Fruit fly (Drosophila melanogaster): Measurements from ENCODE around the gene kin17.

The kin17 gene

DNA sequence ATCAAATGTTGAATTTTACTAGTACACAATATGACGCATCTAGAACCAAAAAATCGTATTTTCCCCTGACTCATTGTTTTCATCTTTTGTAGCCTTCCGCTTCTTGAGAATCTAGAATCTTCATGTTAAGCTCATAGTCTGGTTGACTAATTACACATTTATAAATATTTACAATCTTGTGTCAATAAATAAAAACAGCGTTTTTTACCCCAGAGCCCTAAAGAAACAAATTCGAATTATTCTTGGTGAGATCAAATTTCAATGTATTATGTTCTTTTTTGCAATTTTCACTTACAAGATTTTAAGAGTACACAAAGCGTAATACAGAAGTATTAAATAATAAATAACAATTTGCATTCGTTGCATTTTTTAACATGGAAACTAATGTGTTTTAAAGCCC lies 39.4 kb downstream of the kin17 start:
- TF ChIP-seq Myc (optimal IDR thresholded peaks at IDR 0.05) (no peak), ttk (optimal IDR thresholded peaks at IDR 0.05) (no peak), h (optimal IDR thresholded peaks at IDR 0.05) (no peak), insv (optimal IDR thresholded peaks at IDR 0.05) (no peak), psq (optimal IDR thresholded peaks at IDR 0.05) (no peak), Sin3A (optimal IDR thresholded peaks at IDR 0.05) (no peak)

DNA sequence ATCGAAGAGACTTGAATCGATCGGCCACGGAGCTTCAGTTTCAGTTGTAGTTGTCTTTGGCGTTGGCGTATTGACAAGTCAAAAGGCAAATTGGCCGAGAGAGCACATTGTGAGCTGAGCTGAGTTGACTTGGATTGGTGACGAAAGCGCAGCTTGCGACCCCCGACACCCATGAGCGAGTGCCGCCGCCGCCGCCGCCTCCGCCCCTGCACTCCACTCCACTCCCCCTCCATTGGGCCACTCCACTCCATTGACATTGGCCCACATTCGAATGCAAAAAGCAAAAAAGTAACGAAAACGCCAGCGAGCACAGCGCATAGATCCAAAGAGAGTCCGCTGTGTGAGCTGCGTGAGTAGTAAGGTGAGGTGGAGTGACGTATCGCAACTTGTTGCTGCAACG lies 41.2 kb downstream of the kin17 start:
- no peak for TF ChIP-seq Sin3A (optimal IDR thresholded peaks at IDR 0.05)
- no peak for TF ChIP-seq h (optimal IDR thresholded peaks at IDR 0.05)
- TF ChIP-seq psq (optimal IDR thresholded peaks at IDR 0.05), result no peak
- no peak for TF ChIP-seq ttk (optimal IDR thresholded peaks at IDR 0.05)
- no peak for TF ChIP-seq Myc (optimal IDR thresholded peaks at IDR 0.05)
- TF ChIP-seq insv (optimal IDR thresholded peaks at IDR 0.05), result no peak

DNA sequence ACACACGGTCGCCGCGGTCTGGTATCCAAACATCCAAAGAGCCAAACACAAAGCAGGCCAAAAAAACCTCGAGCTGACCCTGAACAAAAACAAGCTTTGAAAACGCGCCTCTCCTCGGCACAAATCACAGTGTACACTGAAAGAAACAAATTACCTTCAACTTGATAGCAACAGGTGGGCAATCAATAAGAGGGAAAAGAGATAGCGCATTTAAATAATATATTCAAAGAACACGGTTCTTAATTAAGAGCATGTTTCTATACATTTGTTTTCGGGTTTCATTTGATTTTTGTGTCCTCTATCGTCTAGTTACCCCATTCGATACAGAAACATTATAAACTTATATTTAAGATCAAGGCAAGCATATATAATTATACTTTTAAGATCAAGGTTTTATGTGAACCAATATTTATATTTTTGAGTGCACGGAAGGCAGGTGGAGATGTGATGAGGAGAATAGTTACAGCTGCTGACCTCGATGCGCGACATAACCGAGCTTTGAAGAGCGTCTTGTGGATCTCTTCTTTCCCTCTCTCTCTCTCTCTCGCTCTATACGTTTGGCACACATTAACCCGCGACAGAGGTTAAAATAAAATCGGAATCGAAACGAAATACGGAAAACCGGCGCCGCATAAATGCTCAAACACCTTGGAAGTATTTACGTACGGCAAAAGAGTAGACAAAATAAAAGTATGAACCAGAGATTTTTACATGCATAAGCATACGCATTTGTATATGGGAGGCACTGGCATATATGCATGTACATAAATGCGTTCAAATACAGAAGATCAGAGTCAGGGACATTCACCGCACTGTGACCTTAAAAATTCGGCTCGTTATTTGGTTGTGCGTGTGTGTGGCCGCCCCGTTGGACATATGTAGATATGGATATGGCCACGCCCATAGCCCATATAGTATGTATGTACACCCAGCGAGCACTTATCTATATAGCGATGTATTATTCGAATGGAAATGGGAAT lies 41.9 kb downstream of the kin17 start:
- TF ChIP-seq ttk (optimal IDR thresholded peaks at IDR 0.05) (no peak), psq (optimal IDR thresholded peaks at IDR 0.05) (no peak), insv (optimal IDR thresholded peaks at IDR 0.05) (no peak), h (optimal IDR thresholded peaks at IDR 0.05) (no peak), Myc (optimal IDR thresholded peaks at IDR 0.05) (no peak), Sin3A (optimal IDR thresholded peaks at IDR 0.05) (no peak)

DNA sequence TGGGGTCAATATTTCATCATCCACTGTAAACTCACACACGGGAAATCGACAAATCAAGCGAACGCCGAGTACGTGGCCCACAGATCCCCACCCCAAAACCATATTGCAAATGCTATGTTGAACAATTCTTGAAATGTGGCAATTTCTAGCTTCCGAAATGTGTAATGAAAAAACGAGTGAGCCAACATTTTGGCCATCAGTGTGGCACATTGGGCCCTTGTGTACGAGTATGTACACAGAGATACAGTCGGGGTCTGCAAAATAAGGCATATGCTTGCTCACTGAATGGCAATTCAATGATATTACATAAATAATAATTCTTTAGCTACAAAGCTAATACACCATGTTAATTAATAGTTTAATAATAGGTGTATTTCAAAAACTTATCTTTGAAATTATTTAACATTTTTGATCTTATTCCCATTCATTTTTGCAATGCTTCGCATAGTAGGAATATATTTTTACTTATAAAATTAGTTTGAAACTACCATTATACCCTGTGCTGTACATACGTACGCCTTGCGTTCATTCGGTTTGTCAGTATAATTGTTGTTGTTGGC lies 43.0 kb downstream of the kin17 start:
- no peak for TF ChIP-seq Sin3A (optimal IDR thresholded peaks at IDR 0.05)

DNA sequence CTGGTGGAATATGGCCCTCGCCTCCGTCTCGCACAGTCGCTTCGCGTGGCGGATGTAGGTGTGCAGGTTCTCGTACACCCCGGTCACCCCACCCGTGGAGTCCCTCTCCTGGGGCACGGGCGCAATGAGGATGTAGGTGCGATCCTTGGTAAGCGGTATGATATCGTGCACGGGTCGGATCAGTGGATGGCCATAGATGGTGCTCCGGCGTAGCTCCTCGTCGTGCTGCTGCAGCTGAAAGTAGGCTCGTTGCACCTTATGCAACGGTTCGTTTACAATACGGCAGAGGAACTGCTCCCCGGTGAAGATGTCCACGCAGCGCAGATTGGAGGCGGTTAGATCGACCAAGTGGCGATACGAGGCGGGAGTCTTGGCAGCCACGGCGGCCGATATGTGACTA lies 43.9 kb downstream of the kin17 start:
- peak; percentile 98 for TF ChIP-seq ttk (optimal IDR thresholded peaks at IDR 0.05)
- TF ChIP-seq Myc (optimal IDR thresholded peaks at IDR 0.05), result no peak
- TF ChIP-seq psq (optimal IDR thresholded peaks at IDR 0.05), result no peak
- no peak for TF ChIP-seq h (optimal IDR thresholded peaks at IDR 0.05)
- TF ChIP-seq Sin3A (optimal IDR thresholded peaks at IDR 0.05), result no peak

DNA sequence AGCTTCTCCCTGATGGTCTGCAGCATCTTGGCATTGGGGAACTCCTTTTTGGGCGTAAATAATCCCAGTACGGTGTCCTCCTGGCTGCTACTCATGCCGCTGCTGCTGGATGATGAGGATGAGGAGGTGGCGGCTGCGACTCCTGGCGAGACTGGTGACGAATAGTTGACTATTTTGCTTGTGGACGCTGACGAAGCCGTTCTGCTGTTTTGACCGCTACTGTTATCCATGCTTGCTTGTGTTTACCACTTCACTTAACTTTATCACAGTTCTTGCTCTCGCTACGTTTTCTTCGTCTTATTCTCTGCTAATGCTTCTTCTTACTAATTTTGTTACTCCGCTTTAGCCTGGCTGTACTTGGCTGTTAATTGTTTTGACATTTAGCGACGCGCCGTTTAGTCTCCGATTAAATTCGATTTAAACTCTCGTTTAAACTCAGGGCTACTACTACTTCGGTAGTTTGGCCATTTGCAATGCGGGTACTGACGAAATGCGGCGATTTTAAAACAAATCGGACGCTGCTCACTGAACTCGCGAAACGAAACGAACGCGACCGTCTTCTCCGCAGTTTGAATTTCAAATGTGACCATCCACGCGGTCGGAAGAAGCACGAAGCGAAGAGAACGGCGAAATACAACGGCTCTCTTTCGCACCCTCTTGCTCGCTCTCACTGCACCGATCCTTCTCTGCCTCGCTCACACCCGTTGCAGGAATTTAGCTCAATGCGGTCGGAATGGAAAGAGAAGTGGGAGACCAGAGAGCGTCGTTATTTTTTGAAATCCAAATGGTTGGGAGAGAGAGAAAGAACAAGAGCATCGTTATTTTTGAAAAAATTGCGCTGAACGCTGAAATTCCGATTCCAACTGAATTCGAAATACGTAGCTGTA lies 44.7 kb downstream of the kin17 start, which contains the start of gene trbl:
trbl (minus strand) TSS at position 584 of the 887 bp plus-strand sequence.
- peak; percentile 89 for TF ChIP-seq psq (optimal IDR thresholded peaks at IDR 0.05)
- no peak for TF ChIP-seq Myc (optimal IDR thresholded peaks at IDR 0.05)
- peak; percentile 92 for TF ChIP-seq insv (optimal IDR thresholded peaks at IDR 0.05)
- TF ChIP-seq h (optimal IDR thresholded peaks at IDR 0.05), result no peak
- no peak for TF ChIP-seq Sin3A (optimal IDR thresholded peaks at IDR 0.05)
- no peak for TF ChIP-seq ttk (optimal IDR thresholded peaks at IDR 0.05)

DNA sequence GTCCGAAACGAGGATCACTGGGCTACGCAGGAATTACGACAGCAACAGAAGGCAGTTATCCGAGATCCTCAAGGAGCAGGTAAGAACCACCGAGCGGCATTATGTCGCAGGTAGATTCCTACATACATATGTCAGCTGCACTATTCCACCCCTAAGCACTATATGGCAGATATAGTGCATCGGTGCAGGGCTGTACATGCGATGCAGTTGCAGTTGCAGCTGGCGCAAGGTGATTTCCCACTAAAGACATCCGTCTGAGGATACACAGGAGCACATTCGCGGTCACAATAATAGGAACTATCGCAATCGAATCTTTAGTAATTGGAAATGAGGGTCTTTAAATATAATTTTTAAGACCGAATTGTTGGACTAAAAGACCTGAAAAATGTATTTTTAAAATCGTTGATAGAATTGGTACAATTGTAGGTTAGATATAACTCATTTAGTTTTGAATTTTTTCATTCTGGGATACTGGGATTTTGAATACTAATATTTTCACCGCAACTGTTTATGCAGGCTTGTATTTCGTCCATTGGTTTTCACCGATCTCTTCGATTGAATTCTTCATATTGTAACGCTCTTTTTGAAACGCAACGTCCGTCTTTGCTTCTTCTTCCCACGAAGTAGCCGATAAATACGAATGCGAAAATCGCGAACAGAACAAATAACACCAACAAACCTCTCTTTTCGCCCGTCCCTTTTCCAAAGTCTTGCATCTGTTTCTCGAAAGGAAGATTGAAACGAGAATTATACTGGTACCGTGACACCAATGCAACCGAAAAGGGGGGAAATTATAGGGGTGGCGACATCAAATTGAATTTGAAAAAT lies 46.3 kb downstream of the kin17 start:
- TF ChIP-seq psq (optimal IDR thresholded peaks at IDR 0.05), result peak; percentile 83
- no peak for TF ChIP-seq Sin3A (optimal IDR thresholded peaks at IDR 0.05)

DNA sequence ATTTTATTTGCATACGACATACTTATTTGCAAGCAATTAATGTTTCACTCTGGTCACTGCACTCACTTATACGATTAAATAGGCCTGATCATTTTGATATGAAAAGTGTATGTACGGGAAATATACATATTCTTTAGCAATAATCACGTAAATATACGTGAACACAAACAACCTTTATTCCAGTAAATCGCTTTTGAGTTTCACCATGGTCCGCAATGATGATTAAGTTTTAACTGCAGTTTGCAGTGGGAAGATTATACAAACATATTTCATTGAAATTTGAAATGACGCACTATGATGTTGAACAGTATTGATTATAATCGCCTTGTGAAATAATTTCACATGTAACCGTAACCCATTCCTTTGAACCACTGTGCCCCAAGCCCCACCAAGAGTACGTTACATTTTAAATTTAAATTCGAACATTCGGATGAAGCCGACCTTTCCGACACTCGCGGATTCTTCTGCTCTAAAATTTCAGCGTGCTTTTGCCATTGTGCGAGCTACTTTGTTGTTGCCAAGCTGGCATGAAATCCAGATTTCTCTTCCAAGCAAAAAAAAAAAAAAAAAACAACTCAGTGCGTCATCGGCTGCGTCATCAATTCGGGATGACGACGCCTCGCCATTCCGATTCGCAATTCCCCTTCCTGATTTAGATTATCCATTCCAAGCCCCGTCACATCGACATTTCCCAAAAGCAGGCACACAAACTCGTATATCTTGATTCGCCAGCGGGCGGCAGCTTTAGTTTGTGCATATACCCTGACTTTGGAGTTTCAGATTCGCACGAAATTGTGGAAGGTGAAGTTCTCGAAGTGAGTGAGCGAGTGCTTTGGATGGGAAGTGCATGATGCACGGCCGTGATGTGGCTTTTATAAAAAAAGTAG lies 47.1 kb downstream of the kin17 start:
- TF ChIP-seq Myc (optimal IDR thresholded peaks at IDR 0.05) (no peak), psq (optimal IDR thresholded peaks at IDR 0.05) (peak; percentile 45), Sin3A (optimal IDR thresholded peaks at IDR 0.05) (no peak)

DNA sequence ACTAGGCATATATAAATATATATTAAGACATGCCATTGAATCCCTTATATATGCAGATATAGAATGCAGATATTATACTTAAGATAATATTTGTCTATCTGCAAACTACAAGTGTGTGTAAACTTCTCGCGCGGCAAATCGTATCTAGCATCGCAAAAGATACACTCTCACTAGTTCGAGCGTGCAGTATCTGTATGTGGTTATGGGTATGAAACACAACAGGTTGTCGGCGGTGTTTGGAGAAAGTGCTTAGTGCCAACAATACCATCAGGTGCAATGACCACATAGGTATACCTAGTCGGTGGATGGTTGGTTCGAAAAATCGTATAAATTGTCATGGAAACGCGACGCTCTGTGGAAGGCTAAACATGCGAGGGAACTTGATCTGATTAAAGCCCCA lies 47.9 kb downstream of the kin17 start:
- TF ChIP-seq ttk (optimal IDR thresholded peaks at IDR 0.05) (no peak), h (optimal IDR thresholded peaks at IDR 0.05) (no peak), psq (optimal IDR thresholded peaks at IDR 0.05) (no peak), Sin3A (optimal IDR thresholded peaks at IDR 0.05) (no peak), insv (optimal IDR thresholded peaks at IDR 0.05) (no peak), Myc (optimal IDR thresholded peaks at IDR 0.05) (no peak)

DNA sequence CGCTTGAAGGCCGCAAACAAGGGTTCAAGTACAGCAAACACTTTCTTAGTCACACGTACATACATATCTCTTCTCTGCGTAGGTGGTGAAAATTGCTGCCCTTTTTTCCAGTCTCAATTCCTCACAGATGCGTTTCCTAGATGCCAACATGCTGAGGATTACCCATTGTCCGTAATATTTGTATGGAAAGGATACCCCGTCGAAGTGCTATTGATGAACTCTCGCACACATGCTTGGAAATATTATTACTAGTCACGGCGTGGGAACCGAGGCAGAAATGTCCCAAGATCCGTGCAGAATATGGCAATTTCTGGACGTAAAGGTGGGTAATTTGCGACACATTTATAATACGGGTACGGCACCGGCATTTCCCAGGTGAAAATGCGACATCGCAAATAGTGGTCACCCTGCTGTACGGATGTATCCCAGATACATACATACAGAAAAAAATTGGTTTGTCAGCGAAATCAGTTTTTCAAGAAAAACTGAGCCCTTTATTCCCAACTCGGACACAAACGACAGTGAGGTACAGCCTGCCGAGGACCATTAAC lies 48.8 kb downstream of the kin17 start:
- TF ChIP-seq Sin3A (optimal IDR thresholded peaks at IDR 0.05), result no peak
- no peak for TF ChIP-seq ttk (optimal IDR thresholded peaks at IDR 0.05)
- TF ChIP-seq h (optimal IDR thresholded peaks at IDR 0.05), result no peak
- TF ChIP-seq insv (optimal IDR thresholded peaks at IDR 0.05), result no peak
